Fruit fly (Drosophila melanogaster): ENCODE results near the gene Pomp.

Pomp gene

DNA sequence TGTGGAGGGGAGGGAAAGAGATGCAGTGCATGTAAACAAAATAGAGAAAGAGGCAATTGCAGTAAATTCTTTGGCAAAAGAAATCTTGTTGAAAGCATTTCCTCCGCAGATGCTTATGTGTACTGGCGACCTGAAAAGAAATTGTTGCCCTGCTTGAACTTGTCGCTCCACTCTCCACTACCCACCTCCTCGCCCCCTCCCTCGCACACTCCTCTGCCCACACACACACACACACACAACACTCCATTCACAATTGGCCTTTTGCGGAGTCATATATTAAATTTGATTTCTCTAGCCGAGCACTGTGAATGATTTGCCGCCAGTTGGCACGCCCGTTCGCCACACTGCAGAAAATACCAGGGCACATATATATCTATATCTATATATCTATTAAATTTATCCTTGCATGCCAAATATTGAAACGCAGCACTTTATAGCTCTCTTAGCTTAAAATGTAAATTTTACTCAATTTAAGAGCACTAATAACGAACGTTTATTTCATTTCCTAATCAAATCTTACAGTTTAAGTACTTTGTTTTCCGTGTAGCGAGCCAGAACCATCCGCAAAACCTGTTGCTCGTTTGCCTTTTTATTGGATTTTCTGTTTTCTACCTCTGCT, 28.5 kb upstream of the Pomp start (continued):
- TF ChIP-seq stc (GFP tag; IDR thresholded peaks at IDR 0.05) (no peak; the same call in 1 of the 2 replicates), slp2 (GFP tag; optimal IDR thresholded peaks at IDR 0.05) (peak; percentile 58), pzg (GFP tag; optimal IDR thresholded peaks at IDR 0.05) (no peak), Opbp (GFP tag; IDR thresholded peaks at IDR 0.05; ENCODE audit: partially characterized antibody) (no peak), CG7556 (GFP tag; optimal IDR thresholded peaks at IDR 0.05) (peak; percentile 45), zen2 (GFP tag; IDR thresholded peaks at IDR 0.05; ENCODE audit: partially characterized antibody) (no peak), BEAF-32 (GFP tag; optimal IDR thresholded peaks at IDR 0.05) (no peak), pb (GFP tag; optimal IDR thresholded peaks at IDR 0.05) (no peak), CG14710 (tag; optimal IDR thresholded peaks at IDR 0.05) (peak; percentile 29), run (tag; optimal IDR thresholded peaks at IDR 0.05) (no peak), ftz-f1 (GFP tag; optimal IDR thresholded peaks at IDR 0.05) (peak; percentile 21), CG6254 (GFP tag; optimal IDR thresholded peaks at IDR 0.05) (peak; percentile 61), kni (GFP tag; optimal IDR thresholded peaks at IDR 0.05) (no peak), CG1024 (GFP tag; IDR thresholded peaks at IDR 0.05) (peak; percentile 44; the same call in 1 of the 2 replicates), CG18764 (GFP tag; optimal IDR thresholded peaks at IDR 0.05) (peak; percentile 34), chif (GFP tag; optimal IDR thresholded peaks at IDR 0.05) (peak; percentile 34 to 47), unpg (GFP tag; optimal IDR thresholded peaks at IDR 0.05) (peak; percentile 67), Ets65A (GFP tag) (peak; percentile 70), CG14965 (GFP tag; optimal IDR thresholded peaks at IDR 0.05; ENCODE audit: borderline replicate concordance) (no peak), kah (GFP tag; optimal IDR thresholded peaks at IDR 0.05) (peak; percentile 49), tin (GFP tag; optimal IDR thresholded peaks at IDR 0.05) (peak; percentile 67), CG15601 (tag; optimal IDR thresholded peaks at IDR 0.05) (no peak), tgo (GFP tag; IDR thresholded peaks at IDR 0.05) (peak; percentile 75), dati (GFP tag; IDR thresholded peaks at IDR 0.05) (no peak), Rfx (GFP tag; IDR thresholded peaks at IDR 0.05) (peak; percentile 91), CG8924 (tag; optimal IDR thresholded peaks at IDR 0.05) (peak; percentile 48), cg (GFP tag; optimal IDR thresholded peaks at IDR 0.05) (no peak), CG12104 (GFP tag; optimal IDR thresholded peaks at IDR 0.05) (peak; percentile 15), vnd (GFP tag; IDR thresholded peaks at IDR 0.05; ENCODE audit: partially characterized antibody) (no peak), CG3407 (GFP tag; optimal IDR thresholded peaks at IDR 0.05) (peak; percentile 22), CoRest (tag; optimal IDR thresholded peaks at IDR 0.05) (peak; percentile 60), Hmx (GFP tag; optimal IDR thresholded peaks at IDR 0.05) (no peak), CG1792 (GFP tag; optimal IDR thresholded peaks at IDR 0.05) (peak; percentile 19), lilli (GFP tag; optimal IDR thresholded peaks at IDR 0.05) (peak; percentile 77), Atf-2 (GFP tag; optimal IDR thresholded peaks at IDR 0.05) (peak; percentile 30), CG32767 (GFP tag; IDR thresholded peaks at IDR 0.05) (no peak), HLHmδ (GFP tag; optimal IDR thresholded peaks at IDR 0.05) (no peak), Atf3 (GFP tag; optimal IDR thresholded peaks at IDR 0.05) (no peak), wor (GFP tag; IDR thresholded peaks at IDR 0.05) (no peak), CG2116 (GFP tag; optimal IDR thresholded peaks at IDR 0.05) (no peak), Sox100B (GFP tag; optimal IDR thresholded peaks at IDR 0.05) (peak; percentile 50), Poxn (GFP tag; IDR thresholded peaks at IDR 0.05) (peak; percentile 54; the same call in 1 of the 2 replicates), pita (GFP tag; optimal IDR thresholded peaks at IDR 0.05) (no peak), ewg (GFP tag; optimal IDR thresholded peaks at IDR 0.05) (peak; percentile 1), CG12219 (GFP tag; optimal IDR thresholded peaks at IDR 0.05) (peak; percentile 38), CG34224 (GFP tag; IDR thresholded peaks at IDR 0.05; ENCODE audit: partially characterized antibody) (no peak), CG10366 (GFP tag; IDR thresholded peaks at IDR 0.05) (peak; percentile 59; the same call in 1 of the 2 replicates), B-H2 (GFP tag; optimal IDR thresholded peaks at IDR 0.05) (no peak), CG30403 (GFP tag; optimal IDR thresholded peaks at IDR 0.05) (peak; percentile 66), CG9932 (GFP tag; IDR thresholded peaks at IDR 0.05) (peak; percentile 85)
